Fruit fly (Drosophila melanogaster): ENCODE results near the gene Scgbeta.

The Scgbeta gene

DNA sequence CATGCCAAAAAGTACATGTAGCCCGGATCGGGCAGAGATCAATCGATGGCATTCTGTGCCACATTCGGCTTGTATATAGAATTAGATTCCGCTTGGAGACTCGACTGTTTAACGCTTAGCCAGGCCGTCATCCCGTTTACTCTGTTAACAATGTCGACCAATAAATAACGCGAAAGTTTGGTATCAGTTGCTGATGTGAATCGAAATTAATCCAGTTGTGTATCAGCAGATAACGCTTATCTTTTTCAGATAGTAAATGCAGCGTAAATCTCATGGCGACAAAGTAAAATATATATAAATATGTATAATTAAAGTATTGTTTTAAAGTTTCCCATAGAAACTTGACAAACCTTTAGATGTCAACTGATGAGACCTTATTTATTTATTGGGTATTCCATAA is 10.8 kb downstream of the Scgbeta start:
- TF ChIP-seq CTCF (optimal IDR thresholded peaks at IDR 0.05) (no peak), CG8478 (optimal IDR thresholded peaks at IDR 0.05) (no peak)

DNA sequence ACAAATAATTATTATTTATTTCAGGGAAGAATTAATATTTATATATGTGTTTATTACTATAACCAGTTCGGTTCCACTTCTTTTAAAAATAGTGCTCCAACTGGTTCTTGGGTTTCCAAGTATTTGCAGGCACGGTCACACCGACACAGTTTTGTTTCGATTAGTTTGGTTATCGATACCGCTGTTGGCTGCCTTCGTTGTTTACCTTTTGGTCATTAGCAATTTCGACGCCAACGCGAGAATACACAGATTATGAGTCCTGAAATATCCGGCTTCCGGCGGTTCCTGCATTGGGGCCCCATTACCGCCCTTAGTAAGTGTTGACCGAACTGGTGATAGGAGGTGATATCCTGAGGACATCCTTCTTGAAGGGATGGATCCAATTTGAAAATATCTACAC is 14.1 kb downstream of the Scgbeta start, which contains the start of gene CG5196:
CG5196 (plus strand) TSS at position 157 of the 400 bp plus-strand sequence.
- no peak for TF ChIP-seq CG8478 (optimal IDR thresholded peaks at IDR 0.05)
- peak in 1 of 2 experiments; percentile 1 for TF ChIP-seq CTCF (optimal IDR thresholded peaks at IDR 0.05)

DNA sequence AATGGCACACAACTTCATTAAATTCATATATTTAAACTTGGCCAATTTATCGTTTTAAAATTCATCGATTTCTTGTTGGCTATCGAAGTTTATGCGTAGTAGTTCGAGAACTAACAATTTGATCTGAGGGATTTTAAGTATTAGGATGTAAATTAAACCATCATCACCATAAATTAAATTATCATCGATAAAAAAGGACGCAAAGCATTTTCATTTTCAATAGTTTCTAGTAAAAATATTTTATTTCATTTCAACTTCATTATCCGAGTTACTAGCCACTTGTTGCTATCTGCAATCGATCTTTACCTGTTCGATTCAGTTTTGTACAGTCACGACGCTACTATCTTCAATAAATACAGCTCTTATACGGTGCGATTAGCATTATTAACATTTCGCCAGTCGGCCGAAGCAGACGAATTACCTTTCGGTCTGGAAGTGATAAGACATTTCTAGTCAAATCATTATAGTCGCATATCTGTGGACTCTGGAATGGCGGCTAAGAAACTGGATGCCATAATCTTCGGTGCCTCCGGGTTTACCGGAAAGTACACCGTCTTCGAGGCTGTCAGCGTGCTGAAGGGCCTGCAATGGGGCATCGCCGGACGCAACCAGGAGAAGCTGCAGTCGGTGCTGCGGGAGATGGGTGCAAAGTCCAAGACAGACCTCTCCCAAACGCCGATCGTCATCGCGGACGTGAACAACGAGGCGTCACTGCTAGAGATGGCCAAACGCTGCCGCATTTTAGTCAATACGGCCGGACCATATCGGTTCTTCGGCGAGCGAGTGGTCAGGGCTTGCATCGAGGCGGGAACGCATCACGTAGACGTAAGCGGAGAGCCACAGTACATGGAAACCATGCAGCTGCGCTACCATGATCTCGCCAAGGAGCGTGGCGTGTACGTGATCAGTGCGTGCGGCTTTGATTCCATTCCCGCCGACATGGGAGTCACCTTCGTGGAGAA is 15.7 kb downstream of the Scgbeta start, which contains the start of gene CG5167:
CG5167 (plus strand) TSS at position 298 of the 962 bp plus-strand sequence.
- TF ChIP-seq CTCF (optimal IDR thresholded peaks at IDR 0.05), result no peak
- TF ChIP-seq CG8478 (optimal IDR thresholded peaks at IDR 0.05), result no peak

DNA sequence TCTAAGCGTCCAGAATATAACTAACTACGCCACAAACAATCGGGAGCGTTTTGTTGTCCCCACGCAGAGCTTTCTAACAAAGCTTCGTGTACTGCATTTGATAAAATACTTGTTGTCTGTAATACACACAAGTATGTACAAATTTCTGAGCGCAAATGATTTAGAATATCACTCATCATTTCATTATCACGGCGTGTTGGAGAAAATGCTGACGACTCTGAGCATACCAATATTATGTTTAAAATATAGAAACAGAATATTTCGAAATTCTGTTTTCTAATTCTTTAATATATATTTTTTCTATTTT is 16.3 kb downstream of the Scgbeta start, which contains the start of gene Cyp9f2:
Cyp9f2 (minus strand) TSS at position 101 of the 307 bp plus-strand sequence.
- TF ChIP-seq CG8478 (optimal IDR thresholded peaks at IDR 0.05) (no peak), CTCF (optimal IDR thresholded peaks at IDR 0.05) (no peak)

DNA sequence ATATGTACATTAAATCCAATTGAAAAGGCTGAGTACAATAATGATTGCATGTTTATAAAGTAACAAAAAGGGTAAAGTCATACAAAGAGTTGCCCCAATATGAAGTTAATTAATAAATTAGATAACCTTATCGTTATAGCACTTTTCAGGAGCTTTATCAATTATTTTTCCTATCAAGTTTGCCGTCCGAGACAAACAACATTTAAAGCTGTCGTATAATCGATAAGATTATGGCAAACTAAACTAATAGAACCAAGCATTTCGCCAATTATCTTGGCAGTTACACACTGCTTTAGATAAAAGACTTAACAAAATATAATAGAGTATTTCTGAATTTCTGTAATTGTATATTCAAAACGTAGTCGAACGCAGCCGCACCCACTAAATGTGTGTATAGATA is 17.1 kb downstream of the Scgbeta start:
- TF ChIP-seq CTCF (optimal IDR thresholded peaks at IDR 0.05) (no peak), CG8478 (optimal IDR thresholded peaks at IDR 0.05) (no peak)

DNA sequence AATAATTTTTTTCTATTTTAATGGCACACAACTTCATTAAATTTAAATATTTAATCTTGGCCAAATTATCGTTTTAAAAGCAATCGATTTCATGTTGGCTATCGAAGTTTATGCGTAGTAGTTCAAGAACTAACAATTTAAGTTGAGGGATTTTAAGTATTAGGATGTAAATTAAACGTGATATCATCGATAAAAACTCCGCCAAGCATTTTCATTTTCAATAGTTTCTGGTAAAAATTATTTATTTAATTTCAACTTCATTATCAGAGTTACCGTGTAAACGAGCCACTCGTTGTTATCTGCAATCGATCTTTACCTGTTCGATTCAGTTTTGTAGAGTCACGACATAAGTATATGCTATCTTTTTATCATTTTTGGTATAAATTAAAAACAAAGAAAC is 19.3 kb downstream of the Scgbeta start:
- TF ChIP-seq CG8478 (optimal IDR thresholded peaks at IDR 0.05) (no peak), CTCF (optimal IDR thresholded peaks at IDR 0.05) (no peak)

DNA sequence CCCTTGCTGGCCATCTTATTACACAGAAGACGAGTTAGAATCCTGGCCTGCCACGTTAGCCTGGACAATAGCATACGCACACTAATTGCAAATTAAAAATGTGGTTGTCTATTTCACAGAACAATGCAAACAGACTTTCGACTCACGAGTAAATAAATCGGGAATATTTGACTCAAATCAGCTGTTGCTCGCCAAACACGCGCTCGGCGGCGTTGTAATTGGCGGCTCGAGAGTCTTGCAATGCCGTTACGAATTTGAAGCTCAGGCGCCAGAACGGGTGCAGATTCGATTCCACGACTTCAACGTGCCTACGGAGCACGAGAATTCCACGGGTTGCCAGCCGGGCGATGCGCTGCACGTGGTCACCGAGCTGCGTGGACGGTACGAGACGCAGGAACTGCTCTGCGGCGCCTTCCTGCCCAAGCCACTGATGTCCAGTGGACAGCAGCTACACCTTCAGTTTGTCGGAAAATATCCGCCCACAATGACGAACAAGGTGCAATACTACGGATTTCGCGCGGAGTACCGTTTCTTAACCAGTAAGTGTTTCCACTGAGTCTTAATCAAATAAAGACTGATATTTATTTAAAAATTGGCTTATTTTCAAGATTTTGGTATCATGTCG is 20.4 kb downstream of the Scgbeta start, which contains the start of gene DNAlig3:
DNAlig3 (minus strand) TSS at position 168 of the 625 bp plus-strand sequence.
- peak; percentile 6 to 13 for TF ChIP-seq CTCF (optimal IDR thresholded peaks at IDR 0.05)
- no peak for TF ChIP-seq CG8478 (optimal IDR thresholded peaks at IDR 0.05)

DNA sequence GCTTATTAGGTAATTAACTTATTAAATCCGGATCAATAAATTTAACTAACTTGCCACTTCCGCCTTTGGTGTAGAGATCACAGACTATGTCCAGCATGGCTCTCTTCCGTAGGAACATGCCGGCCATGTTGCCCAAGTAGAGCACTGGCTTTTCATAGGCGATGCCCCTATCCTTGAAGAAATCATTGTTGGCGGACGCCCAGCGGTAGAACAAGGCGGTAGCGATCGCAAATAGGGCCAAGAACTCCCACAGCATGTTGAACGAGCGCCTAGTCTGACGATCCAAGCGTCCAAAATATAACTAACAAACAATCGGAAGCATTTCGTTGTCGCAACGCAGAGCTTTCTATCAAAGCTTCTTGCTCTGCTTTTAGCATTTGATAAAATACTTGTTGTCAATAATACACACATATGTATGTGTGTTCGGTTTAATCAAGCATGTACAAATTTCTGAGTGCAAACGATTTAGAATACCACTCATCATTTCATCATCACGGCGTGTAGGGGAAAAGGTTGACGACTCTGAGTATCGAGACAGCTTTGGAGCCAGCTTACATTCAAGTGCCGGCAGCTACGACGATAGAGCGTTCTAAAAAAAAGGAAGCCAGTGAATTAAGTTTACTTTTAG is 23.5 kb downstream of the Scgbeta start, which contains the start of gene Cyp9f3:
Cyp9f3 (minus strand) TSS at position 310 of the 628 bp plus-strand sequence.
- TF ChIP-seq CTCF (optimal IDR thresholded peaks at IDR 0.05), result no peak
- TF ChIP-seq CG8478 (optimal IDR thresholded peaks at IDR 0.05), result no peak

DNA sequence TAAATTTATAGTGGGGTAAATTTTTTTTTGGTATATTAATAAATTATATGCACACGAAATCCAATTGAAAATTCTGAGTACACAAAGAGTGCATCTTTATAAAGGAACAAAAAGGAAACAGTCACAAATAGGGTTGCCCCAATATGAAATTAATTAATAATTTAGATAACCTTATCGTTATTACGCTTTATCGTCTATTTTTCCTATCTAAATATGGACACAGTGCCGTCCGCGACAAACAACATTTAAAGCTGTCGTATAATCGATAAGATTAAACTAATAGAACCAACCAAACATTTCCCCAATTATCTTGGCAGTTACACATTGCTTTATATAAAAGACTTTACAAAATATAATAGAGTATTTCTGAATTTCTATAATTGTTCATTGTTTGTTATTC is 24.2 kb downstream of the Scgbeta start:
- no peak for TF ChIP-seq CTCF (optimal IDR thresholded peaks at IDR 0.05)
- no peak for TF ChIP-seq CG8478 (optimal IDR thresholded peaks at IDR 0.05)

DNA sequence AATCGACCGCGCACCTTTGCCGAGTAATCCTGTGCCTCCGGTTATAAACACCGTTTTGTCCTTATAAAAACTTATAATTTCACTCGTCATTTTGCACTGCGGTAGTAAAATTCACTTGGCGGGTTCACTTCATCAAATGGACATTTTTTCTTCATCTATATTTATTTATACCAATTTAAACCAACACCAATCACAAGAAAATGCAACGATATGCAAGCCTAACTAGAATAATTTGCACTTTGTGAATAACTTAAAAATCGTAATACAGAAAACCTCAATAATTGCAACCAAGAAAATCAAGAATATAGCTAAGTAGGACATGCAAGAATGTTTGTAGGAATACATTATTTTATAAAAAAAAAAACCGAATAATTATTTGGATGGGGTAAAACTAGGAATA is 26.3 kb downstream of the Scgbeta start, which contains the start of the genes CG10096 and CG10097:
CG10096 (minus strand) TSS at position 101 of the 400 bp plus-strand sequence.
CG10097 (minus strand) TSS at position 101 of the 400 bp plus-strand sequence.
- no peak for TF ChIP-seq CTCF (optimal IDR thresholded peaks at IDR 0.05)

DNA sequence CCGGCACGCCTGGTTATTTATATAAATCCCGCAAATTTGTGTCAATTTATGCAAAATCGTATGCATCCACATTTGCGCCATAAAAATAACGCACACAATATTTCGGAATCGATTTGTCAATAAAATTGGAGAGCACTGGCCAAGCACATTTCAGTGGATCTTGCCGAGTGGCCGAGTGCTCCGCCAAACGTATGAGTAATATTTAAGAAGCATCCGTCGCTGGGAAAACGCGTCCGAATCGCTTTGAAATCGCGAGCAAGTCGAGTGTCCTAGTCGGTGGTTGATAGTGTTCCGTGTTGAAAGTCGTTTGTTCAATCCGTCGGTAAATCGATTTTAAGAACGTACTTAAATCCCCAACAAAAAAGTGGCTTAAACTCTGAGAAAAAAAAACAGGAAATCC is 35.3 kb downstream of the Scgbeta start, which contains the start of gene CG33098:
CG33098 (plus strand) TSS at position 224 of the 400 bp plus-strand sequence.
- TF ChIP-seq CTCF (optimal IDR thresholded peaks at IDR 0.05), result no peak
- TF ChIP-seq CG8478 (optimal IDR thresholded peaks at IDR 0.05), result no peak

DNA sequence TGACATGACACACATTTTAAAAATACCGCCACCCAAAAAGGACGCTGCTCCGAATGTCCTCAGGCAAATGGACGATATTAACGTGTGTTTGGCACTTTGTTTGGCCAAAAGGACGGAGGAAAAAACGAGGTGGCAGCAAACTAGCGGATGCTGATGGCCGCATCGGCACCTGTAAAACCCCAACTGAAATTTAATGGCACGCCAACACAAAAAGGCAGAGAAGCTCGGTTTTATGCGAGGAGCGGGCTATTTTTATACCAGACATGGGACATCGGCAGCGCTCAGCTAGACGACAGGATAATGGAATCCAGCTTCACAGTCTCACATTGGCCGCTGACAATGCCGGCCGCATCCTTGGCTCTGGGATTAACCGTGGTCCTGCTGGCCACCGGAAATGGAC is 36.3 kb downstream of the Scgbeta start, which contains the start of gene Sol1:
Sol1 (plus strand) TSS at position 301 of the 400 bp plus-strand sequence.
- TF ChIP-seq CG8478 (optimal IDR thresholded peaks at IDR 0.05), result no peak
- no peak for TF ChIP-seq CTCF (optimal IDR thresholded peaks at IDR 0.05)

DNA sequence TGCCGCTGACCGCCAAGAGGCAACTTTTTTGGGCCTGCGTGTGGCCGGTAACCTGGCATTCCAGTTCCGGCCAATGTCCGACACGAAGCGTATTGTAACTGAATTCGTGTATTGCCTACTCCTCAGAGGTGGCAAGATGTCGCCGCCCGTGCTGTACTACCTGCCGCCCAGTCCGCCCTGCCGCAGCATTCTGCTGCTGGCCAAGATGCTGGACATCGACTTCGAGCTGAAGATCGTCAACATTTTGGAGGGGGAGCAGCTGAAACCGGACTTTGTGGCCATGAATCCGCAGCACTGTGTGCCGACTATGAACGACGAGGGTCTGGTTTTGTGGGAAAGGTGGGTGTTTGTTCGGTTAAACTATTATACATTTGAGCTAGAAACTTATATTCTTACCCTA is 38.0 kb downstream of the Scgbeta start:
- TF ChIP-seq CTCF (optimal IDR thresholded peaks at IDR 0.05) (no peak), CG8478 (optimal IDR thresholded peaks at IDR 0.05) (no peak)

DNA sequence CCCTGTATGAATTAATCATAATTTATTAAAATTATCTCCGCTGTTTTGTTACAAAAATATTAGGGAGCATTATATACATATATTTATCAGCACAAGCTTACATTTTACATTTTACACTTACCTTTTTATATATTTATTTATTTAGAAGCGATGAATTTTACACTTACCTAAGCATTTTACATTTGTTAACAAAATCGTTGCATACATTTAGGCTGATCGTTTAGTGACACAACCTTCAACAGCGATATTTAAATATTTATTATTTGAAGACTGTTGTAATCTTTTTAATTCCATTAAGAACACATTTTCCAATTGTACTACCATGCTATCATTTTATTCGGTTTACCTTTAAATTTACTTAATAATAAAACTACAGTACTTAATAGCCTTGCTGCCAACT is 38.4 kb downstream of the Scgbeta start:
- TF ChIP-seq CTCF (optimal IDR thresholded peaks at IDR 0.05) (peak in 1 of 2 experiments; percentile 29), CG8478 (optimal IDR thresholded peaks at IDR 0.05) (no peak)

DNA sequence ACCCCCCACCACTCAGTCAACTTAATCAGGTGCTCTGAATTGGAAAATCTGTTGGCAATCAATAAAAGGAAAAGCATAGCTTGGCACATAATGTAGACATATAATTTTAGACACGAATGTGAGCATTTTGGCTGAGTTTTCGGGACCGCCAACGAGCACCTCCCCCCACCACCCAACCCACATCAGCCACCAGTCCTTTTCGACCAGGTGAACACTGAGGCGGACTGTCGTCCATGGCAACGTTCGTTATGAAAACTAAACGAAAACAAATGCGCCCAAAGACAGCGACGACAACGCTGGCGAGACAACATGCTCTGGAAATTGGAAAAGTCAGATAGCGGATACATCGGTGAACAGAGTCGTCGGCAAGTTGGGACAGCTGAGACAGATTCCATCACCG is 39.2 kb downstream of the Scgbeta start, which contains the start of gene GstD11:
GstD11 (plus strand) TSS at position 301 of the 400 bp plus-strand sequence.
- TF ChIP-seq CG8478 (optimal IDR thresholded peaks at IDR 0.05), result no peak
- no peak for TF ChIP-seq CTCF (optimal IDR thresholded peaks at IDR 0.05)

Data from S2 (cell line).